Worm (Caenorhabditis elegans) whole organism, late embryonic: ENCODE results near the gene wrm-1.

ENCODE experiments used
- C08G9.2 ChIP-seq: sonication (generic microtip); optimal IDR thresholded peaks from 2 replicates; lab custom pipeline; 2016; ENCODE audit warnings: mild to moderate bottlenecking, missing genetic modification characterization, moderate library complexity, missing compliant biosample characterization
- F13H6.1 ChIP-seq: sonication (generic microtip); optimal IDR thresholded peaks from 2 replicates; lab custom pipeline; 2016; ENCODE audit warnings: missing genetic modification characterization, missing compliant biosample characterization
- K02D7.2 ChIP-seq: sonication (generic microtip); optimal IDR thresholded peaks from 2 replicates; lab custom pipeline; 2017; ENCODE audit warnings: mild to moderate bottlenecking, missing genetic modification characterization, missing compliant biosample characterization
- Y22D7AL.16 ChIP-seq: sonication (generic microtip); optimal IDR thresholded peaks from 2 replicates; lab custom pipeline; 2016; ENCODE audit warnings: missing genetic modification characterization, missing compliant biosample characterization
- ahr-1 ChIP-seq: sonication (generic microtip); optimal IDR thresholded peaks from 2 replicates; lab custom pipeline; 2016; ENCODE audit warnings: missing genetic modification characterization, missing compliant biosample characterization
- ama-1 ChIP-seq: fragments of 150-350 bp; optimal IDR thresholded peaks from 2 replicates; lab custom pipeline; 2014
- ceh-14 ChIP-seq: sonication (generic microtip); optimal IDR thresholded peaks from 2 replicates; lab custom pipeline; 2016; ENCODE audit warnings: missing genotype, missing genetic modification characterization, missing compliant biosample characterization
- ceh-18 ChIP-seq: sonication (generic microtip); optimal IDR thresholded peaks from 2 replicates; lab custom pipeline; 2016; ENCODE audit warnings: missing genetic modification characterization, missing compliant biosample characterization
- ceh-2 ChIP-seq: sonication (generic microtip); optimal IDR thresholded peaks from 2 replicates; lab custom pipeline; 2016; ENCODE audit warnings: missing genotype, missing genetic modification characterization, missing compliant biosample characterization
- ceh-30 ChIP-seq: fragments of 150-350 bp; optimal IDR thresholded peaks from 2 replicates; lab custom pipeline; 2014; ENCODE audit warnings: missing biosample characterization, missing genetic modification characterization
- ceh-31 ChIP-seq: sonication (generic microtip); optimal IDR thresholded peaks from 2 replicates; lab custom pipeline; 2016; ENCODE audit warnings: missing genetic modification characterization, missing compliant biosample characterization
- ceh-34 ChIP-seq: sonication (generic microtip); optimal IDR thresholded peaks from 2 replicates; lab custom pipeline; 2016; ENCODE audit warnings: mild to moderate bottlenecking, missing genetic modification characterization, missing compliant biosample characterization
- ceh-45 ChIP-seq: fragments of 200-800 bp; sonication (Bioruptor generic); IDR thresholded peaks from 2 replicates; pipeline ENCODE4 v1.3.6; 2022; ENCODE audit warnings: missing genetic modification reagents, missing genetic modification characterization, missing compliant biosample characterization
- ceh-48 ChIP-seq: sonication (generic microtip); optimal IDR thresholded peaks from 2 replicates; lab custom pipeline; 2016; ENCODE audit warnings: missing genetic modification characterization, inconsistent platforms, missing compliant biosample characterization
- ceh-9 ChIP-seq: sonication (generic microtip); optimal IDR thresholded peaks from 2 replicates; lab custom pipeline; 2016; ENCODE audit warnings: mild to moderate bottlenecking, missing genetic modification characterization, inconsistent platforms, missing compliant biosample characterization
- che-1 ChIP-seq: sonication (generic microtip); optimal IDR thresholded peaks from 2 replicates; lab custom pipeline; 2016; ENCODE audit warnings: mild to moderate bottlenecking, missing genetic modification characterization, missing compliant biosample characterization
- dmd-4 ChIP-seq: sonication (generic microtip); optimal IDR thresholded peaks from 2 replicates; lab custom pipeline; 2016; ENCODE audit warnings: borderline replicate concordance, missing genetic modification characterization, missing compliant biosample characterization
- dve-1 ChIP-seq: sonication (generic microtip); optimal IDR thresholded peaks from 2 replicates; lab custom pipeline; 2017; ENCODE audit warnings: antibody characterized with exemption, mild to moderate bottlenecking, missing genetic modification characterization, missing compliant biosample characterization
- elt-2 ChIP-seq: sonication (generic microtip); optimal IDR thresholded peaks from 2 replicates; lab custom pipeline; 2016; ENCODE audit warnings: missing genetic modification reagents, missing genetic modification characterization, missing compliant biosample characterization
- elt-4 ChIP-seq: sonication (generic microtip); optimal IDR thresholded peaks from 2 replicates; lab custom pipeline; 2016; ENCODE audit warnings: missing genetic modification characterization, missing compliant biosample characterization
- ets-4 ChIP-seq: sonication (generic microtip); optimal IDR thresholded peaks from 2 replicates; lab custom pipeline; 2016; ENCODE audit warnings: missing genetic modification characterization, missing compliant biosample characterization
- eyg-1 ChIP-seq: sonication (generic microtip); optimal IDR thresholded peaks from 2 replicates; lab custom pipeline; 2016; ENCODE audit warnings: missing genotype, missing genetic modification characterization, missing compliant biosample characterization
- fax-1 ChIP-seq: sonication (generic microtip); optimal IDR thresholded peaks from 2 replicates; lab custom pipeline; 2016; ENCODE audit warnings: missing genotype, missing genetic modification characterization, missing compliant biosample characterization
- fkh-6 ChIP-seq: sonication (generic microtip); optimal IDR thresholded peaks from 2 replicates; lab custom pipeline; 2016; ENCODE audit warnings: missing genetic modification characterization, missing compliant biosample characterization
- mec-3 ChIP-seq: sonication (generic microtip); optimal IDR thresholded peaks from 2 replicates; lab custom pipeline; 2016; ENCODE audit warnings: borderline replicate concordance, missing genetic modification characterization, missing compliant biosample characterization
- nfya-1 ChIP-seq: sonication (generic microtip); optimal IDR thresholded peaks from 2 replicates; lab custom pipeline; 2017; ENCODE audit warnings: missing genetic modification characterization, mild to moderate bottlenecking, missing compliant biosample characterization, antibody characterized with exemption, moderate library complexity
- nhr-11 ChIP-seq: fragments of 150-350 bp; optimal IDR thresholded peaks from 2 replicates; lab custom pipeline; 2014; ENCODE audit warnings: missing biosample characterization, missing genetic modification characterization
- nhr-232 ChIP-seq: sonication (generic microtip); optimal IDR thresholded peaks from 2 replicates; lab custom pipeline; 2016; ENCODE audit warnings: missing genetic modification characterization, missing compliant biosample characterization
- npax-4 ChIP-seq: sonication (generic microtip); optimal IDR thresholded peaks from 2 replicates; lab custom pipeline; 2016; ENCODE audit warnings: missing genetic modification characterization, missing compliant biosample characterization
- pha-2 ChIP-seq: sonication (generic microtip); optimal IDR thresholded peaks from 2 replicates; lab custom pipeline; 2017; ENCODE audit warnings: mild to moderate bottlenecking, missing genetic modification characterization, missing compliant biosample characterization
- pha-4 ChIP-seq: fragments of 150-350 bp; optimal IDR thresholded peaks from 2 replicates; lab custom pipeline; 2018; ENCODE audit warnings: missing biosample characterization, missing genetic modification reagents, missing genetic modification characterization
- pros-1 ChIP-seq: fragments of 150-350 bp; optimal IDR thresholded peaks from 2 replicates; lab custom pipeline; 2014; ENCODE audit warnings: missing biosample characterization, missing genetic modification reagents, missing genetic modification characterization
- sdc-2 ChIP-seq: sonication (generic microtip); optimal IDR thresholded peaks from 2 replicates; lab custom pipeline; 2016; ENCODE audit warnings: missing genotype, missing genetic modification characterization, missing compliant biosample characterization
- sox-2 ChIP-seq: fragments of 200-800 bp; sonication (Bioruptor generic); IDR thresholded peaks from 2 replicates; pipeline ENCODE4 v1.3.6; 2022; ENCODE audit warnings: missing genetic modification reagents, missing genetic modification characterization, missing compliant biosample characterization
- sox-4 ChIP-seq: sonication (generic microtip); optimal IDR thresholded peaks from 2 replicates; lab custom pipeline; 2017; ENCODE audit warnings: mild to moderate bottlenecking, missing genetic modification characterization, inconsistent platforms, missing compliant biosample characterization
- syd-9 ChIP-seq: sonication (generic microtip); optimal IDR thresholded peaks from 2 replicates; lab custom pipeline; 2016; ENCODE audit warnings: mild to moderate bottlenecking, missing genetic modification characterization, moderate library complexity, missing compliant biosample characterization
- tbx-2 ChIP-seq: sonication (generic microtip); optimal IDR thresholded peaks from 2 replicates; lab custom pipeline; 2016; ENCODE audit warnings: missing genetic modification characterization, missing compliant biosample characterization
- ttx-3 ChIP-seq: sonication (generic microtip); optimal IDR thresholded peaks from 2 replicates; lab custom pipeline; 2016; ENCODE audit warnings: missing genetic modification reagents, missing genetic modification characterization, missing compliant biosample characterization
- unc-42 ChIP-seq: sonication (generic microtip); optimal IDR thresholded peaks from 2 replicates; lab custom pipeline; 2016; ENCODE audit warnings: missing genotype, missing genetic modification characterization, missing compliant biosample characterization
- unc-86 ChIP-seq: sonication (generic microtip); optimal IDR thresholded peaks from 2 replicates; lab custom pipeline; 2016; ENCODE audit warnings: missing genetic modification characterization, missing compliant biosample characterization
- zip-5 ChIP-seq: sonication (generic microtip); optimal IDR thresholded peaks from 2 replicates; lab custom pipeline; 2016; ENCODE audit warnings: missing genetic modification characterization, missing compliant biosample characterization
- ztf-16 ChIP-seq: sonication (generic microtip); optimal IDR thresholded peaks from 2 replicates; lab custom pipeline; 2017; ENCODE audit warnings: missing genetic modification characterization, missing compliant biosample characterization

Gene wrm-1

ce11 chrIII:5722550-5722949 lies at the start of gene wrm-1:
Gene wrm-1 (plus strand): TSS chrIII:5722850.
- no peak for TF ChIP-seq C08G9.2 (tag; lab: Kevin White, UChicago)
- no peak for TF ChIP-seq dve-1 (tag; lab: Kevin White, UChicago)
- no peak for TF ChIP-seq ceh-45 (GFP tag; lab: Robert Waterston, UW)
- no peak for TF ChIP-seq tbx-2
- TF ChIP-seq Y22D7AL.16 (tag; lab: Kevin White, UChicago) = no peak
- TF ChIP-seq ama-1 = no peak
- no peak for TF ChIP-seq ceh-18 (tag; lab: Kevin White, UChicago)
- TF ChIP-seq ceh-2 (tag; lab: Kevin White, UChicago) = no peak
- TF ChIP-seq sox-4 (tag; lab: Kevin White, UChicago) = no peak
- TF ChIP-seq K02D7.2 (tag; lab: Kevin White, UChicago) = no peak
- no peak for TF ChIP-seq elt-4 (tag; lab: Kevin White, UChicago)
- no peak for TF ChIP-seq ztf-16 (tag; lab: Kevin White, UChicago)
- TF ChIP-seq fkh-6 (tag; lab: Kevin White, UChicago) = no peak
- no peak for TF ChIP-seq nhr-11 (tag; lab: Kevin White, UChicago)
- no peak for TF ChIP-seq ceh-9

ce11 chrIII:5674196-5674595 lies 48.5 kb upstream of the wrm-1 start:
- TF ChIP-seq ets-4 (tag; lab: Kevin White, UChicago) (no peak), ceh-31 (tag; lab: Kevin White, UChicago) (no peak), ztf-16 (tag; lab: Kevin White, UChicago) (no peak), che-1 (tag; lab: Kevin White, UChicago) (no peak), tbx-2 (no peak), ttx-3 (tag; lab: Kevin White, UChicago) (no peak), dve-1 (tag; lab: Kevin White, UChicago) (no peak)

- TF ChIP-seq mec-3 (tag; lab: Kevin White, UChicago) (peak; percentile 49), syd-9 (tag; lab: Kevin White, UChicago) (no peak), ceh-18 (tag; lab: Kevin White, UChicago) (no peak), pha-4 (no peak), zip-5 (tag; lab: Kevin White, UChicago) (no peak), ceh-30 (tag; lab: Kevin White, UChicago) (no peak)
- TF ChIP-seq, all 69 proteins: peak for 1
Observed at ce11 chrIII:5675384-5675984, 47.2 kb upstream of the wrm-1 start.

ce11 chrIII:5677790-5678189 lies 44.9 kb upstream of the wrm-1 start, which contains the start of gene F54E7.9:
Gene F54E7.9 (minus strand): TSS chrIII:5677890.
- TF ChIP-seq pros-1 (no peak), ceh-48 (tag; lab: Kevin White, UChicago) (no peak), eyg-1 (tag; lab: Kevin White, UChicago) (no peak), ceh-34 (tag; lab: Kevin White, UChicago) (no peak)
- TF ChIP-seq, all 69 proteins: peak for 0

ce11 chrIII:5678935-5679334 lies 43.7 kb upstream of the wrm-1 start, which contains the start of the genes ska-3 and rps-12:
Gene ska-3 (minus strand): TSS chrIII:5679005.
Gene rps-12 (plus strand): TSS chrIII:5679298.
- no peak for TF ChIP-seq mec-3 (tag; lab: Kevin White, UChicago)
- peak; percentile 21 for TF ChIP-seq F13H6.1 (tag; lab: Kevin White, UChicago)
- TF ChIP-seq unc-86 = peak; percentile 74
- peak; percentile 67 for TF ChIP-seq dmd-4 (tag; lab: Kevin White, UChicago)
- peak; percentile 28 for TF ChIP-seq sdc-2
- no peak for TF ChIP-seq fkh-6 (tag; lab: Kevin White, UChicago)
- TF ChIP-seq ahr-1 (tag; lab: Kevin White, UChicago) = no peak
- no peak for TF ChIP-seq fax-1 (tag; lab: Kevin White, UChicago)
- TF ChIP-seq pros-1 = peak; percentile 74
- TF ChIP-seq nhr-232 (tag; lab: Kevin White, UChicago) = no peak
- peak; percentile 87 for TF ChIP-seq unc-42 (tag; lab: Kevin White, UChicago)
- TF ChIP-seq zip-5 (tag; lab: Kevin White, UChicago) = no peak
- TF ChIP-seq pha-2 = peak; percentile 55
- no peak for TF ChIP-seq che-1 (tag; lab: Kevin White, UChicago)
- peak; percentile 69 for TF ChIP-seq elt-2 (tag; lab: Kevin White, UChicago)
- TF ChIP-seq ceh-2 (tag; lab: Kevin White, UChicago) = peak; percentile 59
- peak; percentile 64 for TF ChIP-seq ceh-30 (tag; lab: Kevin White, UChicago)
- peak; percentile 89 for TF ChIP-seq ceh-34 (tag; lab: Kevin White, UChicago)
- TF ChIP-seq elt-4 (tag; lab: Kevin White, UChicago) = no peak
- TF ChIP-seq nfya-1 (tag; lab: Kevin White, UChicago) = peak; percentile 96
- peak; percentile 24; the same call in 1 of the 2 replicates for TF ChIP-seq sox-2 (GFP tag; lab: Robert Waterston, UW)
- peak; percentile 48 for TF ChIP-seq syd-9 (tag; lab: Kevin White, UChicago)
- no peak for TF ChIP-seq pha-4
- TF ChIP-seq ama-1 = no peak
- peak; percentile 94 for TF ChIP-seq tbx-2
- peak; percentile 82 for TF ChIP-seq ceh-48 (tag; lab: Kevin White, UChicago)
- peak; percentile 62 for TF ChIP-seq ceh-14 (tag; lab: Kevin White, UChicago)
- peak; percentile 94 for TF ChIP-seq ceh-18 (tag; lab: Kevin White, UChicago)
- no peak for TF ChIP-seq npax-4
- no peak for TF ChIP-seq sox-4 (tag; lab: Kevin White, UChicago)
